Worm (Caenorhabditis elegans) whole organism, midembryonic: ENCODE data around the gene gst-33.

ENCODE experiments used
- cog-1 ChIP-seq: sonication (generic microtip); optimal IDR thresholded peaks from 2 replicates; lab custom pipeline; 2016; ENCODE audit warnings: missing genetic modification characterization, missing compliant biosample characterization
- flt-1 ChIP-seq: fragments of 200-800 bp; sonication (Bioruptor generic); IDR thresholded peaks from 2 replicates; pipeline ENCODE4 v1.3.6; 2022; ENCODE audit warnings: missing genetic modification characterization, missing compliant biosample characterization
- ref-1 ChIP-seq: fragments of 200-800 bp; sonication (Bioruptor generic); conservative IDR thresholded peaks from 2 replicates; pipeline ENCODE4 v1.3.6; 2022; ENCODE audit warnings: missing genetic modification reagents, missing genetic modification characterization, missing compliant biosample characterization
- tab-1 ChIP-seq: fragments of 200-800 bp; sonication (Bioruptor generic); IDR thresholded peaks from 2 replicates; pipeline ENCODE4 v1.3.6; 2022; ENCODE audit warnings: missing genetic modification characterization, missing compliant biosample characterization
- ztf-29 ChIP-seq: fragments of 200-800 bp; sonication (Bioruptor generic); IDR thresholded peaks from 2 replicates; pipeline ENCODE4 v1.3.6; 2022; ENCODE audit warnings: missing genetic modification reagents, missing genetic modification characterization, missing compliant biosample characterization

- TF ChIP-seq tab-1 (GFP tag; lab: Robert Waterston, UW) (no peak), flt-1 (GFP tag; lab: Robert Waterston, UW) (no peak), ztf-29 (GFP tag; lab: Robert Waterston, UW) (no peak), ref-1 (GFP tag; lab: Robert Waterston, UW) (no peak), cog-1 (tag; lab: Kevin White, UChicago) (no peak)
Observed at ce11 chrV:3428697-3429096, 39.7 kb downstream of the gst-33 start, which contains the start of gene srab-20.
